Worm (Caenorhabditis elegans): ENCODE measurements around the gene fipr-16.

The fipr-16 gene

ce11 chrIII:8590882-8591281, at the start of gene fipr-16:
Gene fipr-16, minus strand, starts transcription at chrIII:8590982.
- TF ChIP-seq xbp-1 (tag; optimal IDR thresholded peaks at IDR 0.05) (no peak), tbx-2 (tag; optimal IDR thresholded peaks at IDR 0.05) (no peak), ces-1 (GFP tag; optimal IDR thresholded peaks at IDR 0.05) (no peak), egl-27 (tag; optimal IDR thresholded peaks at IDR 0.05) (no peak), lin-39 (tag; optimal IDR thresholded peaks at IDR 0.05) (no peak), unc-98 (GFP tag; IDR thresholded peaks at IDR 0.05) (no peak), fkh-8 (tag; optimal IDR thresholded peaks at IDR 0.05) (no peak), aha-1 (tag; optimal IDR thresholded peaks at IDR 0.05) (no peak), Y116A8C.19 (tag; optimal IDR thresholded peaks at IDR 0.05; ENCODE audit: borderline replicate concordance) (no peak), mep-1 (tag; optimal IDR thresholded peaks at IDR 0.05) (no peak), blmp-1 (tag; optimal IDR thresholded peaks at IDR 0.05) (no peak), grh-1 (GFP tag; IDR thresholded peaks at IDR 0.05) (no peak), unc-86 (tag; optimal IDR thresholded peaks at IDR 0.05) (no peak), aly-2 (tag; optimal IDR thresholded peaks at IDR 0.05) (no peak), rnt-1 (tag; optimal IDR thresholded peaks at IDR 0.05) (no peak), C34B4.2 (tag; optimal IDR thresholded peaks at IDR 0.05) (no peak)

- TF ChIP-seq egl-13 (tag; optimal IDR thresholded peaks at IDR 0.05) (no peak), efl-1 (optimal IDR thresholded peaks at IDR 0.05) (no peak), efl-1 (GFP tag; optimal IDR thresholded peaks at IDR 0.05 in 1 of 2) (peak in 1 of 2 experiments; percentile 87), ztf-4 (tag; optimal IDR thresholded peaks at IDR 0.05) (no peak), lin-35 (GFP tag; optimal IDR thresholded peaks at IDR 0.05) (peak in 1 of 2 experiments; percentile 29), zag-1 (tag; optimal IDR thresholded peaks at IDR 0.05) (no peak), lin-14 (GFP tag; optimal IDR thresholded peaks at IDR 0.05) (no peak), C04F5.9 (tag; optimal IDR thresholded peaks at IDR 0.05) (no peak), nhr-71 (tag; optimal IDR thresholded peaks at IDR 0.05) (peak; percentile 22), snu-23 (GFP tag; optimal IDR thresholded peaks at IDR 0.05) (peak; percentile 0), isw-1 (GFP tag; IDR thresholded peaks at IDR 0.05) (no peak)
Observed at ce11 chrIII:8639188-8639795, 48.5 kb upstream of the fipr-16 start, which contains the start of gene fip-1. Gene fip-1, plus strand, starts transcription at chrIII:8639745.

ce11 chrIII:8636803-8637202, 46.0 kb upstream of the fipr-16 start:
- no peak for TF ChIP-seq nhr-11 (tag; optimal IDR thresholded peaks at IDR 0.05)
- TF ChIP-seq ceh-88 (GFP tag; IDR thresholded peaks at IDR 0.05): no peak
- TF ChIP-seq ceh-63 (GFP tag; optimal IDR thresholded peaks at IDR 0.05): no peak
- TF ChIP-seq unc-62 (GFP tag; optimal IDR thresholded peaks at IDR 0.05): no peak
- TF ChIP-seq nhr-20 (tag; optimal IDR thresholded peaks at IDR 0.05): no peak
- TF ChIP-seq rnt-1 (tag; optimal IDR thresholded peaks at IDR 0.05): peak; percentile 61
- TF ChIP-seq sox-4 (tag; optimal IDR thresholded peaks at IDR 0.05): no peak
- peak in 1 of 2 experiments; percentile 46 for TF ChIP-seq lsy-2 (tag; optimal IDR thresholded peaks at IDR 0.05)
- no peak for TF ChIP-seq nhr-77 (tag; optimal IDR thresholded peaks at IDR 0.05)
- TF ChIP-seq nhr-84 (tag; optimal IDR thresholded peaks at IDR 0.05): no peak
- TF ChIP-seq dpl-1 (GFP tag; optimal IDR thresholded peaks at IDR 0.05): no peak
- no peak for TF ChIP-seq ama-1 (optimal IDR thresholded peaks at IDR 0.05)
- no peak for TF ChIP-seq nhr-85 (tag)
- no peak for TF ChIP-seq jun-1 (tag; optimal IDR thresholded peaks at IDR 0.05)
- no peak for TF ChIP-seq zip-4 (GFP tag; optimal IDR thresholded peaks at IDR 0.05)
- no peak for TF ChIP-seq nhr-76 (tag; optimal IDR thresholded peaks at IDR 0.05)
- TF ChIP-seq ceh-90 (tag; optimal IDR thresholded peaks at IDR 0.05): no peak
- no peak for TF ChIP-seq hpl-2 (GFP tag; optimal IDR thresholded peaks at IDR 0.05)
- no peak for TF ChIP-seq swsn-7 (tag; optimal IDR thresholded peaks at IDR 0.05)
- TF ChIP-seq snu-23 (GFP tag; optimal IDR thresholded peaks at IDR 0.05): no peak
- peak; percentile 73 for TF ChIP-seq lin-14 (GFP tag; optimal IDR thresholded peaks at IDR 0.05)
- TF ChIP-seq nhr-71 (tag; optimal IDR thresholded peaks at IDR 0.05): peak; percentile 42
- TF ChIP-seq blmp-1 (tag; optimal IDR thresholded peaks at IDR 0.05): no peak
- no peak for TF ChIP-seq fkh-10 (GFP tag; optimal IDR thresholded peaks at IDR 0.05)
- no peak for TF ChIP-seq efl-3 (GFP tag; optimal IDR thresholded peaks at IDR 0.05)
- TF ChIP-seq nhr-47 (tag; optimal IDR thresholded peaks at IDR 0.05): no peak
- TF ChIP-seq C04F5.9 (tag; optimal IDR thresholded peaks at IDR 0.05): no peak
- no peak for TF ChIP-seq fkh-4 (tag; optimal IDR thresholded peaks at IDR 0.05; ENCODE audit: borderline replicate concordance)
- no peak for TF ChIP-seq nhr-90 (tag; optimal IDR thresholded peaks at IDR 0.05; ENCODE audit: poor library complexity)
- TF ChIP-seq efl-1 (optimal IDR thresholded peaks at IDR 0.05): no peak
- TF ChIP-seq efl-1 (GFP tag; optimal IDR thresholded peaks at IDR 0.05 in 1 of 2): no peak
